Fruit fly (Drosophila melanogaster): ENCODE results near the gene CG3061.

The CG3061 gene

dm6 chr3R:13999531-13999930 lies 32.6 kb upstream of the CG3061 start (continued):
- peak; percentile 66 for TF ChIP-seq CG18599 (GFP tag; optimal IDR thresholded peaks at IDR 0.05)
- no peak for TF ChIP-seq crol (GFP tag; IDR thresholded peaks at IDR 0.05)
- TF ChIP-seq sima (GFP tag; optimal IDR thresholded peaks at IDR 0.05) = no peak
- peak; percentile 48 for TF ChIP-seq CG3281 (GFP tag; optimal IDR thresholded peaks at IDR 0.05)
- no peak for TF ChIP-seq mam (GFP tag; optimal IDR thresholded peaks at IDR 0.05)
- TF ChIP-seq Side (GFP tag; optimal IDR thresholded peaks at IDR 0.05) = no peak
- peak; percentile 29 for TF ChIP-seq CG17829 (tag; optimal IDR thresholded peaks at IDR 0.05)
- no peak for TF ChIP-seq B-H2 (GFP tag; optimal IDR thresholded peaks at IDR 0.05)
- TF ChIP-seq CG4424 (GFP tag; optimal IDR thresholded peaks at IDR 0.05) = peak; percentile 81
- no peak for TF ChIP-seq CG4617 (GFP tag; optimal IDR thresholded peaks at IDR 0.05; ENCODE audit: borderline replicate concordance)
- peak; percentile 27 for TF ChIP-seq org-1 (GFP tag; optimal IDR thresholded peaks at IDR 0.05)
- no peak for TF ChIP-seq Hey (tag; optimal IDR thresholded peaks at IDR 0.05)
- no peak for TF ChIP-seq CG4328 (GFP tag; optimal IDR thresholded peaks at IDR 0.05)
- TF ChIP-seq H2.0 (GFP tag; IDR thresholded peaks at IDR 0.05) = no peak
- peak; percentile 34 for TF ChIP-seq TFAM (GFP tag; optimal IDR thresholded peaks at IDR 0.05)
- TF ChIP-seq CG8924 (tag; optimal IDR thresholded peaks at IDR 0.05) = peak; percentile 26
- TF ChIP-seq ttk (GFP tag; IDR thresholded peaks at IDR 0.05) = peak; percentile 76
- no peak for TF ChIP-seq CG2129 (GFP tag; IDR thresholded peaks at IDR 0.05; ENCODE audit: partially characterized antibody)
- TF ChIP-seq al (GFP tag; IDR thresholded peaks at IDR 0.05) = no peak
- peak; percentile 52 for TF ChIP-seq CG14710 (tag; optimal IDR thresholded peaks at IDR 0.05)
- TF ChIP-seq CG10431 (GFP tag; optimal IDR thresholded peaks at IDR 0.05) = no peak
- no peak for TF ChIP-seq CG11723 (GFP tag; optimal IDR thresholded peaks at IDR 0.05)
- no peak for TF ChIP-seq CG9876 (GFP tag; optimal IDR thresholded peaks at IDR 0.05)
- 0 out of 3 replicates have a peak, but pooled peaks have one; percentile 39 for TF ChIP-seq otp (GFP tag; IDR thresholded peaks at IDR 0.05)
- peak; percentile 51; the same call in 1 of the 2 replicates for TF ChIP-seq CG6689 (GFP tag; IDR thresholded peaks at IDR 0.05)
- no peak for TF ChIP-seq CG9817 (tag; optimal IDR thresholded peaks at IDR 0.05)
- TF ChIP-seq CG12942 (GFP tag; optimal IDR thresholded peaks at IDR 0.05) = no peak
- no peak for TF ChIP-seq Hr39 (optimal IDR thresholded peaks at IDR 0.05)
- TF ChIP-seq kay (GFP tag; optimal IDR thresholded peaks at IDR 0.05) = no peak
- TF ChIP-seq Ada2b (GFP tag; IDR thresholded peaks at IDR 0.05) = peak; percentile 83
- TF ChIP-seq stwl (tag; optimal IDR thresholded peaks at IDR 0.05) = no peak
- TF ChIP-seq br (optimal IDR thresholded peaks at IDR 0.05) = no peak
- no peak for TF ChIP-seq crc (GFP tag; optimal IDR thresholded peaks at IDR 0.05)
- TF ChIP-seq CG10654 (GFP tag; optimal IDR thresholded peaks at IDR 0.05) = peak; percentile 74
- TF ChIP-seq CkIIα-i1 (GFP tag; IDR thresholded peaks at IDR 0.05) = no peak
- peak; percentile 59 for TF ChIP-seq phol (tag; optimal IDR thresholded peaks at IDR 0.05)
- TF ChIP-seq cas (GFP tag; IDR thresholded peaks at IDR 0.05) = no peak
- no peak for TF ChIP-seq Nf-YC (tag; optimal IDR thresholded peaks at IDR 0.05)
- TF ChIP-seq unc-4 (GFP tag; IDR thresholded peaks at IDR 0.05; ENCODE audit: partially characterized antibody) = no peak
- peak; percentile 56 for TF ChIP-seq fd64A (GFP tag; optimal IDR thresholded peaks at IDR 0.05)
- TF ChIP-seq Atf6 (GFP tag; IDR thresholded peaks at IDR 0.05) = no peak
- TF ChIP-seq Awh (GFP tag; IDR thresholded peaks at IDR 0.05) = peak; percentile 52
- TF ChIP-seq pros (GFP tag; optimal IDR thresholded peaks at IDR 0.05) = no peak
- no peak for TF ChIP-seq HmgD (GFP tag; optimal IDR thresholded peaks at IDR 0.05)
- no peak for TF ChIP-seq nerfin-2 (GFP tag; IDR thresholded peaks at IDR 0.05; ENCODE audit: partially characterized antibody)
- TF ChIP-seq CG7556 (GFP tag; optimal IDR thresholded peaks at IDR 0.05) = no peak
- peak; percentile 74 for TF ChIP-seq stc (GFP tag; IDR thresholded peaks at IDR 0.05)
- peak; percentile 61 for TF ChIP-seq MTF-1 (GFP tag; optimal IDR thresholded peaks at IDR 0.05; ENCODE audit: borderline replicate concordance)
- TF ChIP-seq luna (GFP tag; optimal IDR thresholded peaks at IDR 0.05) = no peak
- peak; percentile 35 for TF ChIP-seq wek (GFP tag; optimal IDR thresholded peaks at IDR 0.05)
- TF ChIP-seq CG3407 (GFP tag; optimal IDR thresholded peaks at IDR 0.05) = peak; percentile 10
- TF ChIP-seq CG1602 (GFP tag; optimal IDR thresholded peaks at IDR 0.05) = no peak
- no peak for TF ChIP-seq CG4282 (GFP tag; optimal IDR thresholded peaks at IDR 0.05)
